Worm (Caenorhabditis elegans): ENCODE data around the gene Y71H2AM.1.
A peak's percentile ranks its signal among the peaks of the same experiment; 100 is the strongest.

Y71H2AM.1 gene

DNA sequence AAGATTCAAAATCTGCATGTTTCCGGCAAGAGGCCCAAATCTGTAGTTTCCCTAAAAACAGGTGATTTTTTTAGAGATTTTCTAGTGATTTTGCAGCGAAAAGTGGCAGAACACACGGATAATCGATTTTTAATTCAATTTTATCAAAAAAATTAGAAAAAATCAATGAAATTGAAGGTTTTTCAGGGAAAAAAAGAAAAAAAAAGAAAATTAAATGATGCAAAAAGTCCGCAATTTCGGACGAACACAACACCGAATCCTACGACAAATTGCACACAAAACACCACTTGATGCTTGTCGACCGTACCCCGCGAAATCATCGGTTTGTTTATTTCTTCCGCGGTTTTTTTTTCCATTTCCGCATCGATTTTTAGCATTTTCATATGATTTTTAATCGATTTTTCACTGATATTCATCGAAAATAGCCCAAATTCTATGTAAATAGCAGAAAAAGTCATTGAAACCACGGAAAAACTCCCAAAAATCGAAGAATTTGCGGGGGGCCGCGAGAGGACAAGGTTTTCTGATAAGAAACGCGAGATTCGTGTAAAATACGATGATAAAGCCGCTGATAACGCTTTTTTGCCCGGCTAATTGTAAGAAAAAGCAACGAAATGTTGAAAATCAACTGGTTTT is 11.8 kb upstream of the Y71H2AM.1 start, which contains the start of gene tufm-1:
tufm-1 (minus strand) TSS at position 51 of the 636 bp plus-strand sequence.
- peak; percentile 48 for TF ChIP-seq elt-2 (tag; optimal IDR thresholded peaks at IDR 0.05)
- peak; percentile 90 for TF ChIP-seq nfya-1 (tag; optimal IDR thresholded peaks at IDR 0.05; ENCODE audit: insufficient read depth)
- TF ChIP-seq ceh-28 (tag; optimal IDR thresholded peaks at IDR 0.05) = peak; percentile 36
- no peak for TF ChIP-seq nhr-12 (tag; optimal IDR thresholded peaks at IDR 0.05)
- no peak for TF ChIP-seq zag-1 (tag; optimal IDR thresholded peaks at IDR 0.05)
- TF ChIP-seq unc-62 (GFP tag; optimal IDR thresholded peaks at IDR 0.05) = no peak
- no peak for TF ChIP-seq nhr-237 (tag; optimal IDR thresholded peaks at IDR 0.05)
- TF ChIP-seq ama-1 (optimal IDR thresholded peaks at IDR 0.05) = no peak
- peak; percentile 37 for TF ChIP-seq egl-5 (tag; optimal IDR thresholded peaks at IDR 0.05)
- TF ChIP-seq pha-4 (tag; optimal IDR thresholded peaks at IDR 0.05) = peak; percentile 74
- TF ChIP-seq hmg-11 (tag; optimal IDR thresholded peaks at IDR 0.05) = peak; percentile 61
- no peak for TF ChIP-seq nhr-76 (tag; optimal IDR thresholded peaks at IDR 0.05)
- TF ChIP-seq elt-1 (tag; optimal IDR thresholded peaks at IDR 0.05) = no peak
- peak; percentile 23 for TF ChIP-seq skn-1 (tag; optimal IDR thresholded peaks at IDR 0.05)
- no peak for TF ChIP-seq sea-2 (GFP tag; optimal IDR thresholded peaks at IDR 0.05)
- no peak for TF ChIP-seq nhr-25 (tag; optimal IDR thresholded peaks at IDR 0.05)
- no peak for TF ChIP-seq mml-1 (tag; optimal IDR thresholded peaks at IDR 0.05)
- no peak for TF ChIP-seq ceh-82 (tag; optimal IDR thresholded peaks at IDR 0.05)
- TF ChIP-seq elt-3 (tag; optimal IDR thresholded peaks at IDR 0.05) = no peak
- TF ChIP-seq nhr-28 (tag; optimal IDR thresholded peaks at IDR 0.05) = no peak
- TF ChIP-seq nhr-67 (tag; optimal IDR thresholded peaks at IDR 0.05) = no peak
- no peak for TF ChIP-seq nhr-11 (tag; optimal IDR thresholded peaks at IDR 0.05)
- TF ChIP-seq nhr-43 (tag; optimal IDR thresholded peaks at IDR 0.05; ENCODE audit: poor library complexity, severe bottlenecking) = no peak
- no peak for TF ChIP-seq ztf-11 (tag; optimal IDR thresholded peaks at IDR 0.05)
- no peak for TF ChIP-seq fkh-10 (GFP tag; optimal IDR thresholded peaks at IDR 0.05)
- peak; percentile 18 for TF ChIP-seq lin-39 (tag; optimal IDR thresholded peaks at IDR 0.05)
- TF ChIP-seq nhr-77 (tag; optimal IDR thresholded peaks at IDR 0.05) = no peak
- TF ChIP-seq lsy-12 (tag; optimal IDR thresholded peaks at IDR 0.05) = no peak
- TF ChIP-seq snpc-4 (tag; optimal IDR thresholded peaks at IDR 0.05) = no peak
- no peak for TF ChIP-seq ceh-16 (tag; optimal IDR thresholded peaks at IDR 0.05)
- no peak for TF ChIP-seq ZK546.5 (tag; optimal IDR thresholded peaks at IDR 0.05)
- peak; percentile 76 for TF ChIP-seq lin-15B (tag; optimal IDR thresholded peaks at IDR 0.05)
- no peak for TF ChIP-seq R02D3.7 (tag; optimal IDR thresholded peaks at IDR 0.05)
- no peak for TF ChIP-seq eor-1 (tag; optimal IDR thresholded peaks at IDR 0.05)
- TF ChIP-seq ztf-4 (tag; optimal IDR thresholded peaks at IDR 0.05) = no peak
- no peak for TF ChIP-seq nhr-23 (tag; optimal IDR thresholded peaks at IDR 0.05)
- TF ChIP-seq tbx-2 (tag; optimal IDR thresholded peaks at IDR 0.05) = no peak
- TF ChIP-seq unc-39 (tag; optimal IDR thresholded peaks at IDR 0.05) = no peak
- TF ChIP-seq fkh-2 (tag; optimal IDR thresholded peaks at IDR 0.05) = no peak
- no peak for TF ChIP-seq mdl-1 (tag; optimal IDR thresholded peaks at IDR 0.05)
- no peak for TF ChIP-seq pqm-1 (tag; optimal IDR thresholded peaks at IDR 0.05)
- no peak for TF ChIP-seq daf-12 (tag; optimal IDR thresholded peaks at IDR 0.05)
- TF ChIP-seq ceh-9 (tag; optimal IDR thresholded peaks at IDR 0.05) = no peak
- no peak for TF ChIP-seq aly-2 (tag; optimal IDR thresholded peaks at IDR 0.05)
- no peak for TF ChIP-seq egl-27 (tag; optimal IDR thresholded peaks at IDR 0.05)
- TF ChIP-seq jun-1 (tag; optimal IDR thresholded peaks at IDR 0.05) = no peak
- no peak for TF ChIP-seq fos-1 (tag; optimal IDR thresholded peaks at IDR 0.05)

Data from whole organism, L3 larva.